Worm (Caenorhabditis elegans) whole organism, midembryonic: ENCODE measurements around the gene F41E6.12.

Source experiments
- T22C8.4 ChIP-seq: fragments of 200-800 bp; sonication (Bioruptor generic); IDR thresholded peaks from 2 replicates; pipeline ENCODE4 v1.3.6; 2022; ENCODE audit warnings: missing genetic modification characterization, missing compliant biosample characterization
- flt-1 ChIP-seq: fragments of 200-800 bp; sonication (Bioruptor generic); IDR thresholded peaks from 2 replicates; pipeline ENCODE4 v1.3.6; 2022; ENCODE audit warnings: missing genetic modification characterization, missing compliant biosample characterization
- klf-2 ChIP-seq: fragments of 200-800 bp; sonication (Bioruptor generic); conservative IDR thresholded peaks from 2 replicates; pipeline ENCODE4 v1.3.6; 2022; ENCODE audit warnings: missing genetic modification reagents, missing genetic modification characterization, missing compliant biosample characterization
- med-1 ChIP-seq: sonication (generic microtip); optimal IDR thresholded peaks from 2 replicates; lab custom pipeline; 2017; ENCODE audit warnings: missing genetic modification characterization, mild to moderate bottlenecking, missing compliant biosample characterization, antibody characterized with exemption, missing genetic modification reagents; ENCODE audit not compliant: insufficient read depth
- tab-1 ChIP-seq: fragments of 200-800 bp; sonication (Bioruptor generic); IDR thresholded peaks from 2 replicates; pipeline ENCODE4 v1.3.6; 2022; ENCODE audit warnings: missing genetic modification characterization, missing compliant biosample characterization
- ztf-23 ChIP-seq: fragments of 200-800 bp; sonication (Bioruptor generic); IDR thresholded peaks from 2 replicates; pipeline ENCODE4 v1.3.6; 2022; ENCODE audit warnings: missing genetic modification reagents, missing genetic modification characterization, missing compliant biosample characterization

ce11 chrV:8631277-8631765 is 2.4 kb upstream of the F41E6.12 start, which contains the start of gene atg-18:
- TF ChIP-seq klf-2 (GFP tag; lab: Robert Waterston, UW) (peak; percentile 51; the same call in 1 of the 2 replicates), T22C8.4 (GFP tag; lab: Robert Waterston, UW) (no peak), flt-1 (GFP tag; lab: Robert Waterston, UW) (no peak), med-1 (peak; percentile 78), ztf-23 (peak; percentile 68; the same call in 1 of the 2 replicates), tab-1 (no peak)
